Fruit fly (Drosophila melanogaster): ENCODE data around the gene ase.

ase gene

DNA sequence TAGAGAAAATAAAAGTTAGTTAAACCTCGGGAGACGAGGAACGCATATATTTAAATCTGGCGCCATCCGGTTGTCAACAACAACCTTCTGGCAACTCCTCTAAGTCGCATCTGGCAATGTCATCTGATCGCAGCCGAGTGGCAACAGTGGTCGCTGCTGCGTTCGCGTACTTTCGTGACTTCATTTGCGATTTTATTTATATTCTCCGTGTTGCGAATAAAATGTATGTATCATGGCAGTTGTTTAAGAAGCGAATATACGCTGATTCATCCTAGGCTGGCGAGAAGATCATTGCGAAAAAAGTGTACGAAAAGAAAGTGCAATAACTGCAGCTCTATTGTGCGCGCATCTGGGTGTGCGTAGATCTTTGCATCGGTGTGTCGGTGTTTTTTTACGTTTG is 35.8 kb downstream of the ase start, which contains the start of gene svr:
TSS of gene svr (plus strand) at position 121 of the 400 bp plus-strand sequence.
- no peak for TF ChIP-seq ttk (optimal IDR thresholded peaks at IDR 0.05)
- TF ChIP-seq h (optimal IDR thresholded peaks at IDR 0.05) = no peak
- TF ChIP-seq insv (optimal IDR thresholded peaks at IDR 0.05) = no peak
- TF ChIP-seq Myc (optimal IDR thresholded peaks at IDR 0.05) = no peak
- no peak for TF ChIP-seq Sin3A (optimal IDR thresholded peaks at IDR 0.05)
- TF ChIP-seq psq (optimal IDR thresholded peaks at IDR 0.05) = no peak

DNA sequence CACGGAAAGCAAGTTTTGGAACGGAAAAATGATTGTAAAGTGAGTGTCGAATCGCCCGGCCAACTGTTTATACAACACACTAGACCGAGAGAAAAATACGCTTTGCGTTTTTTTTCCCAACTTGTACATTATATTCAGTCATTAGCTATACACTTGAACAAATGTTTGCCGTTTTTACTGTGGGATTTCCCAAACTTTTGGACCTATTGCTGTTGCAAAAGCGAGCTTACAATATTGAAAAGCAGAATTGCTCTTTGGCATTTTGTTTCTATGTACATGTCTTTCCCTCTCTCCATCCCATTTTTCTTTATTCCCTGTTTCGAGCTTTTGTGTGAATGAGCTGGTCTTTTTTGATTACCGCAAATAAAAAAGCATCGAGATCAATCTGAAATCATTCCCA is 36.9 kb downstream of the ase start:
- no peak for TF ChIP-seq h (optimal IDR thresholded peaks at IDR 0.05)
- TF ChIP-seq psq (optimal IDR thresholded peaks at IDR 0.05) = no peak
- no peak for TF ChIP-seq insv (optimal IDR thresholded peaks at IDR 0.05)
- TF ChIP-seq Myc (optimal IDR thresholded peaks at IDR 0.05) = no peak
- no peak for TF ChIP-seq Sin3A (optimal IDR thresholded peaks at IDR 0.05)
- no peak for TF ChIP-seq ttk (optimal IDR thresholded peaks at IDR 0.05)

DNA sequence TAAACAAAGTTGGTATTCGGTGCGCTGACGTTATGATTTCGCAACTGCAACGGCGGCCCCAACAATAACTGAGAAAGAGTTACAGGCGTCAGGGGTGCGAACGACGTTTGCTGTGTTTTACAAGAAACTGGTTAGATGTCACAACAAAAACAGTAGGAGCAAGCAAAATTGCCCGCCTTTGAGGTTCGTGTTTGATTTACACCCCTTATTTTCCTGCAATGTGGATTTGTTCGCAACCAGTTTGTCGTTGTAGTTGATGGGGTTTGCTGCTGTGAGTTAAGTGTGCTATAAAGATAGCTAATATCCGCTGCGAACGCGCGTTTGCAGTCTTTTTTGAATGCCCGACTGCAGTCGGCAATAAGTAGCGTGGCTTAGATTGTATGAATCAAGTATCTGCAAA is 37.9 kb downstream of the ase start:
- no peak for TF ChIP-seq psq (optimal IDR thresholded peaks at IDR 0.05)
- no peak for TF ChIP-seq ttk (optimal IDR thresholded peaks at IDR 0.05)
- TF ChIP-seq insv (optimal IDR thresholded peaks at IDR 0.05) = no peak
- no peak for TF ChIP-seq Myc (optimal IDR thresholded peaks at IDR 0.05)
- no peak for TF ChIP-seq h (optimal IDR thresholded peaks at IDR 0.05)
- no peak for TF ChIP-seq Sin3A (optimal IDR thresholded peaks at IDR 0.05)

DNA sequence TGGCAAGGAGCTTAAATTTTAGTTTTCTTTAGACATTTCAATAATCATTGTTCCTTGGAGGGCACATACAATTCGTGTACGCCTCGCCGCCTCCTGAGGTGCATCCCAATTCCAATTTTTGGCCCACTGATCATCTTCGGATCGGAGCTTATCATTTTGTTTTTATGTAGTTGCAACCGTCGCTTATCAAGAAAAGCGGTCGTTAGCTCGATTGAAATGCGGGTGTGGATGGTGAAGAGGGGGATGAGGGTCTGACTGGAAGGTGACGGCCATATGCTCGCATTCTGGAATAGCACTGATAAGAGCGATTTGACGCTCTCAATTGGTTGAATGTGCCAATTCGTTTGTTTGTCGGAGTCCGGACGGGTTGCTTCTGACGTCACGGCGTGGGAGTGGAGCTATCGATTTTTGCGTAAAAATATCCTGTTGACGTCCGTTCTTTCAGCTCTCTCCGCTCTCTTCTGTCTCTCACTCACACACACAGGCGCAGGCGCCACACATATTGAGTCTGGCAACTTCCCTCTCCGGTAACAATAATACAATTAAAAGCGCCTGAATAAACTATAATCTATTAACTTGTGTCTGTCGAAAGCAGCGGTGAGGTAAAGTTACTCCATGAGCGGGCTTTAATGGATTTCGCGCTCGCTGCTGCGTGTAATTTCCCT is 38.5 kb downstream of the ase start:
- TF ChIP-seq Myc (optimal IDR thresholded peaks at IDR 0.05) (no peak), Sin3A (optimal IDR thresholded peaks at IDR 0.05) (no peak), ttk (optimal IDR thresholded peaks at IDR 0.05) (no peak), h (optimal IDR thresholded peaks at IDR 0.05) (no peak), insv (optimal IDR thresholded peaks at IDR 0.05) (no peak), psq (optimal IDR thresholded peaks at IDR 0.05) (no peak)

DNA sequence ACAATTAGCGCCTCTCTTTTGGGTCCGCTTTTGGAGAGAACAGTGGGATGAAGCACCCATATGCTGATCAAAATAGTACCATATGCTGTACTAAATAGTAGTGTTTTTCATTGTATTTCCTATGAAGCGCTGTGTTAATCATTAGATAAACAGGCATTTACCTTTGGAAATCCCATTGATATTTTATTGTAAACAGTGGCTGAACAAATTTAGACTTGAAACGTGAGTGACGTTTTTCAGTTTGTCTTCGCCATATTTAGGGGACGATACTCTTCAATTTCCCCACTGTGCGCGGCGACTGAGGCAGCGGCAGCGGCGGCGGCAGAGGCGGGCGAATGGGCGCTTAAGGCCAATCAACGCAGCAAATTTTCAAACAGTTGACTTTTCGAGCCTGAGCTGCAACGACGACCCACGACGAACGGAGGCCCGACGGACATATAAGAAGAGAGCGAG is 39.1 kb downstream of the ase start:
- TF ChIP-seq ttk (optimal IDR thresholded peaks at IDR 0.05) = no peak
- no peak for TF ChIP-seq Myc (optimal IDR thresholded peaks at IDR 0.05)
- no peak for TF ChIP-seq insv (optimal IDR thresholded peaks at IDR 0.05)
- TF ChIP-seq h (optimal IDR thresholded peaks at IDR 0.05) = no peak
- no peak for TF ChIP-seq psq (optimal IDR thresholded peaks at IDR 0.05)
- TF ChIP-seq Sin3A (optimal IDR thresholded peaks at IDR 0.05) = no peak

DNA sequence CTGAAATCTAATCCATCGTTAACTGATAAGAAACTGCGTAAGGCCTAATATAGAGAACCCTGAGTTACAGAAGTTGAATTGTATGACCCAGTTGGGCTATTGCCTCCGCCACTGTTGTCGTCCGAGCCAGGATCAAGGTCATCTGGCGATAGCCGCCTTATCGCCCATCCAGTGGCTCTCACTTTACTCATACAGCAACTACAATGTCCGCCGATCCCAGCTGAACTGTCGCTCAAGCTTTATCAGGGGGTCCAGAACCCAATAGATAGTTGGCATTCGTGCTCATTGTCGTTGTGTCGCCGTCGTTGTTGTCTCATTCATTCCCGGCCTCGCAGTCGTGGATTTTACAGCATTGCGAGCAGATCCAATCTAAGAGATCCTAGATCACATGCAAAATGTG is 48.6 kb downstream of the ase start, which contains the start of gene arg:
TSS of gene arg (plus strand) at position 319 of the 400 bp plus-strand sequence.
- TF ChIP-seq insv (optimal IDR thresholded peaks at IDR 0.05) = no peak
- TF ChIP-seq Sin3A (optimal IDR thresholded peaks at IDR 0.05) = no peak
- TF ChIP-seq ttk (optimal IDR thresholded peaks at IDR 0.05) = no peak
- no peak for TF ChIP-seq psq (optimal IDR thresholded peaks at IDR 0.05)
- TF ChIP-seq h (optimal IDR thresholded peaks at IDR 0.05) = no peak
- no peak for TF ChIP-seq Myc (optimal IDR thresholded peaks at IDR 0.05)

DNA sequence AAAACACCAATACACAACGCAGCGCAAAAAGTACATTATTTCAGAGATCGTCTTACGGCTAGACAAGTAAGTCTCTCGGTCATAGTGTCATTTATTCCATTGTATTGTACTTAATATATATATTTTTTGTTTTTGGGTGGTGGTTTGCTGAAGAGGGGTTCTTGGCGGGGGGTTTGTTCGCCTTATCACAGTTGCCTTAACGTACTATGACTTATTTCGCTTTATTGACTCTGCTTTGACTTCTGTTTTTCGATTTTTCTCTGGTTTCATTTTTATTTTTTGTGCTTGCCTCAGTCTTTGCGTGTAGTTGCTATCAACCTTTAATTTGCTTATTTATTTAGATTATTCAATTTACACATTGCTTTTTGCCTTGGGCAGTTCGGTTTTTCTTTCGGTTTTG is 50.0 kb downstream of the ase start:
- TF ChIP-seq insv (optimal IDR thresholded peaks at IDR 0.05) (no peak), psq (optimal IDR thresholded peaks at IDR 0.05) (no peak), ttk (optimal IDR thresholded peaks at IDR 0.05) (no peak), Myc (optimal IDR thresholded peaks at IDR 0.05) (no peak), h (optimal IDR thresholded peaks at IDR 0.05) (no peak), Sin3A (optimal IDR thresholded peaks at IDR 0.05) (no peak)

DNA sequence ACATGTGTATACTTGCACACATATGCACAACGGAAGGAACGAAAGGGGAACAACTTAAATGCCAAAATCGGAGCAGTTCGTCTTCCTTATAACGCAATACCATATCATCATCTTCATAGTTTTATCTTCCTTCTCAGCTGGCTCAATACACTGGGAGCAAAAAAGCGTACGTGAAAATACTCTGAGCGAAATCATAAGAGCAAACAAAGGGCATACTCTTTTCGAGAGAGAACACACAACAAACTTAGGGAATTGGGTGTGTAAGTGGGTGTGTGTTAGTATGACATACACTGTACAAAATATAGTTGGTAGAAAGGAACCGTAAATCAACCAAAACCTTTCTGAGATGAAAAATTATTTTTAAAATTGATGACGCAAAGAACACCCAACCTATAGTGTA is 52.0 kb downstream of the ase start:
- no peak for TF ChIP-seq h (optimal IDR thresholded peaks at IDR 0.05)
- TF ChIP-seq insv (optimal IDR thresholded peaks at IDR 0.05) = no peak
- TF ChIP-seq Myc (optimal IDR thresholded peaks at IDR 0.05) = no peak
- TF ChIP-seq Sin3A (optimal IDR thresholded peaks at IDR 0.05) = no peak
- TF ChIP-seq ttk (optimal IDR thresholded peaks at IDR 0.05) = no peak
- no peak for TF ChIP-seq psq (optimal IDR thresholded peaks at IDR 0.05)

Measured in Kc167 (cell line).